Fruit fly (Drosophila melanogaster): Measurements from ENCODE around the gene eIF2Bbeta.

eIF2Bbeta gene

dm6 chrX:2655479-2655878, 48.9 kb upstream of the eIF2Bbeta start:
- no peak for TF ChIP-seq YL-1 (GFP tag; optimal IDR thresholded peaks at IDR 0.05)
- TF ChIP-seq grn (GFP tag; optimal IDR thresholded peaks at IDR 0.05): peak; percentile 69
- peak; percentile 31 for TF ChIP-seq gem (tag; optimal IDR thresholded peaks at IDR 0.05)
- peak; percentile 35 for TF ChIP-seq lab (GFP tag; optimal IDR thresholded peaks at IDR 0.05)
- peak; percentile 33 for TF ChIP-seq exex (tag; optimal IDR thresholded peaks at IDR 0.05)
- no peak for TF ChIP-seq sens-2 (GFP tag; IDR thresholded peaks at IDR 0.05)
- no peak for TF ChIP-seq p53 (GFP tag; optimal IDR thresholded peaks at IDR 0.05)

- TF ChIP-seq HHEX (GFP tag; optimal IDR thresholded peaks at IDR 0.05): no peak
- TF ChIP-seq CHES-1-like (GFP tag; optimal IDR thresholded peaks at IDR 0.05): no peak
- peak; percentile 88 for TF ChIP-seq CTCF (GFP tag; optimal IDR thresholded peaks at IDR 0.05)
- peak; percentile 78 for TF ChIP-seq pfk (GFP tag; optimal IDR thresholded peaks at IDR 0.05)
- TF ChIP-seq ci (GFP tag; IDR thresholded peaks at IDR 0.05): no peak
- no peak for TF ChIP-seq eve (GFP tag; optimal IDR thresholded peaks at IDR 0.05)
- no peak for TF ChIP-seq nerfin-2 (GFP tag; IDR thresholded peaks at IDR 0.05; ENCODE audit: partially characterized antibody)
- peak; percentile 12 for TF ChIP-seq scrt (GFP tag; optimal IDR thresholded peaks at IDR 0.05)
- TF ChIP-seq HLH54F (GFP tag; optimal IDR thresholded peaks at IDR 0.05): no peak
- no peak for TF ChIP-seq Ada2b (GFP tag; IDR thresholded peaks at IDR 0.05)
- TF ChIP-seq CG4360 (GFP tag; IDR thresholded peaks at IDR 0.05): peak; percentile 65
- no peak for TF ChIP-seq sens (GFP tag)
- TF ChIP-seq Ets65A (GFP tag): peak; percentile 47
- peak; percentile 83 for TF ChIP-seq Blimp-1 (GFP tag; optimal IDR thresholded peaks at IDR 0.05)
These were observed 48.4 kb upstream of the eIF2Bbeta start for dm6 chrX:2655998-2656397.

- TF ChIP-seq dm (GFP tag; optimal IDR thresholded peaks at IDR 0.05) (no peak), CG10366 (GFP tag; IDR thresholded peaks at IDR 0.05) (peak; percentile 14; the same call in 1 of the 2 replicates), slou (GFP tag; optimal IDR thresholded peaks at IDR 0.05) (no peak), CG15479 (GFP tag; optimal IDR thresholded peaks at IDR 0.05) (no peak), Dfd (GFP tag; optimal IDR thresholded peaks at IDR 0.05) (no peak), CG16863 (GFP tag; optimal IDR thresholded peaks at IDR 0.05) (no peak), CG6854 (GFP tag; optimal IDR thresholded peaks at IDR 0.05) (no peak), CG8924 (tag; optimal IDR thresholded peaks at IDR 0.05) (no peak), corto (GFP tag; optimal IDR thresholded peaks at IDR 0.05) (no peak), Camta (GFP tag; optimal IDR thresholded peaks at IDR 0.05) (no peak), Rfx (GFP tag; IDR thresholded peaks at IDR 0.05) (no peak), NC2β (GFP tag; optimal IDR thresholded peaks at IDR 0.05) (no peak), dysf (GFP tag; IDR thresholded peaks at IDR 0.05) (0 out of 3 replicates have a peak, but pooled peaks have one; percentile 20), maf-S (GFP tag; optimal IDR thresholded peaks at IDR 0.05) (no peak), danr (GFP tag; IDR thresholded peaks at IDR 0.05) (no peak), CG6254 (GFP tag; optimal IDR thresholded peaks at IDR 0.05) (peak; percentile 98), pho (GFP tag; optimal IDR thresholded peaks at IDR 0.05) (no peak), lilli (GFP tag; optimal IDR thresholded peaks at IDR 0.05) (no peak), CG12942 (GFP tag; optimal IDR thresholded peaks at IDR 0.05) (no peak)
These were observed 47.2 kb upstream of the eIF2Bbeta start for dm6 chrX:2657220-2657619.
